Fruit fly (Drosophila melanogaster): Measurements from ENCODE around the gene Ilp2.
"Not testable (repeated sequence)": the region's sequence is repeated elsewhere in the genome, so short reads cannot be mapped to it uniquely, and the experiment has no call there.

- TF ChIP-seq CG8388 (GFP tag; optimal IDR thresholded peaks at IDR 0.05); nau (GFP tag; optimal IDR thresholded peaks at IDR 0.05); CG31365 (tag; optimal IDR thresholded peaks at IDR 0.05); so (GFP tag; IDR thresholded peaks at IDR 0.05); CG7987 (GFP tag; optimal IDR thresholded peaks at IDR 0.05); CG2116 (GFP tag; optimal IDR thresholded peaks at IDR 0.05); Hr78 (GFP tag; optimal IDR thresholded peaks at IDR 0.05); Nf-YC (tag; optimal IDR thresholded peaks at IDR 0.05); fd96Cb (tag; optimal IDR thresholded peaks at IDR 0.05); CG8478 (optimal IDR thresholded peaks at IDR 0.05); az2 (GFP tag; optimal IDR thresholded peaks at IDR 0.05): not testable (repeated sequence)
These were observed 1.4 kb upstream of the Ilp2 start, which contains the start of gene Ilp1 for dm6 chr3L:9798120-9798519.
